Fruit fly (Drosophila melanogaster) whole organism, adult: ENCODE data around the gene Rbp9.

Experiments
- CG11617 ChIP-seq: fragments of 200-800 bp; sonication (Bioruptor generic); optimal IDR thresholded peaks from 2 replicates; lab custom pipeline; 2017; ENCODE audit warnings: mild to moderate bottlenecking, missing biosample characterization, missing genetic modification reagents, missing genetic modification characterization
- CG12768 ChIP-seq: fragments of 200-800 bp; sonication (Bioruptor generic); optimal IDR thresholded peaks from 2 replicates; lab custom pipeline; 2017; ENCODE audit warnings: missing biosample characterization, missing genetic modification characterization, mild to moderate bottlenecking, moderate library complexity, missing genetic modification reagents
- CG14711 ChIP-seq: fragments of 200-800 bp; sonication (Bioruptor generic); optimal IDR thresholded peaks from 2 replicates; lab custom pipeline; 2018; ENCODE audit warnings: missing biosample characterization, mild to moderate bottlenecking, missing genetic modification characterization, moderate library complexity
- CG1620 ChIP-seq: fragments of 200-800 bp; sonication (Bioruptor generic); optimal IDR thresholded peaks from 2 replicates; lab custom pipeline; 2016; ENCODE audit warnings: missing biosample characterization, missing genetic modification characterization
- CG33017 ChIP-seq: fragments of 200-800 bp; sonication (Bioruptor generic); optimal IDR thresholded peaks from 2 replicates; lab custom pipeline; 2018; ENCODE audit warnings: missing biosample characterization, mild to moderate bottlenecking, missing genetic modification characterization, moderate library complexity
- CG5204 ChIP-seq: fragments of 200-800 bp; sonication (Bioruptor generic); optimal IDR thresholded peaks from 2 replicates; lab custom pipeline; 2016; ENCODE audit warnings: missing biosample characterization, missing genetic modification characterization
- CG7045 ChIP-seq: fragments of 200-800 bp; sonication (Bioruptor generic); optimal IDR thresholded peaks from 2 replicates; lab custom pipeline; 2017; ENCODE audit warnings: missing biosample characterization, mild to moderate bottlenecking, missing genetic modification characterization
- CG7101 ChIP-seq: fragments of 200-800 bp; sonication (Bioruptor generic); optimal IDR thresholded peaks from 2 replicates; lab custom pipeline; 2018; ENCODE audit warnings: missing biosample characterization, mild to moderate bottlenecking, missing genetic modification characterization, moderate library complexity
- Clk ChIP-seq: fragments of 200-800 bp; sonication (Bioruptor generic); optimal IDR thresholded peaks from 2 replicates; lab custom pipeline; 2017; ENCODE audit warnings: missing biosample characterization, missing genetic modification characterization
- Crg-1 ChIP-seq: fragments of 200-800 bp; sonication (Bioruptor generic); optimal IDR thresholded peaks from 2 replicates; lab custom pipeline; 2016; ENCODE audit warnings: missing biosample characterization, missing genetic modification characterization
- Hr96 ChIP-seq: fragments of 200-800 bp; sonication (Bioruptor generic); optimal IDR thresholded peaks from 2 replicates; lab custom pipeline; 2016; ENCODE audit warnings: missing biosample characterization, missing genetic modification characterization
- Mnt ChIP-seq: fragments of 200-800 bp; sonication (Bioruptor generic); optimal IDR thresholded peaks from 2 replicates; lab custom pipeline; 2016; ENCODE audit warnings: missing biosample characterization, mild to moderate bottlenecking, missing genetic modification characterization
- bab1 ChIP-seq: fragments of 200-800 bp; sonication (Bioruptor generic); optimal IDR thresholded peaks from 3 replicates; lab custom pipeline; 2019; ENCODE audit warnings: missing biosample characterization, mild to moderate bottlenecking, missing genetic modification characterization, moderate library complexity
- cic ChIP-seq: fragments of 200-800 bp; sonication (Bioruptor generic); optimal IDR thresholded peaks from 2 replicates; lab custom pipeline; 2017; ENCODE audit warnings: missing biosample characterization, mild to moderate bottlenecking, missing genetic modification characterization, moderate library complexity
- cnc ChIP-seq, 2 experiments: fragments of >200 bp; optimal IDR thresholded peaks; 2 replicates each; lab custom pipeline; 2017
- kay ChIP-seq: fragments of 200-800 bp; sonication (Bioruptor generic); peaks from one replicate; lab custom pipeline; 2016; ENCODE audit warnings: missing biosample characterization, missing genetic modification characterization, borderline replicate concordance
- ovo ChIP-seq: fragments of 200-800 bp; sonication (Bioruptor generic); optimal IDR thresholded peaks from 2 replicates; lab custom pipeline; 2016; ENCODE audit warnings: missing biosample characterization, missing genetic modification characterization
- pad ChIP-seq: fragments of 200-800 bp; sonication (Bioruptor generic); optimal IDR thresholded peaks from 3 replicates; lab custom pipeline; 2017; ENCODE audit warnings: missing biosample characterization, missing genetic modification characterization, mild to moderate bottlenecking, moderate library complexity, missing genetic modification reagents
- tj ChIP-seq: fragments of 200-800 bp; sonication (Bioruptor generic); optimal IDR thresholded peaks from 3 replicates; lab custom pipeline; 2017; ENCODE audit warnings: missing biosample characterization, mild to moderate bottlenecking, missing genetic modification characterization, moderate library complexity
- toe ChIP-seq: fragments of 200-800 bp; sonication (Bioruptor generic); optimal IDR thresholded peaks from 2 replicates; lab custom pipeline; 2016; ENCODE audit warnings: missing biosample characterization, missing genetic modification characterization

Rbp9 gene

dm6 chr2L:2910957-2911356, 43.6 kb upstream of the Rbp9 start:
- no peak for TF ChIP-seq cic
- no peak for TF ChIP-seq toe (GFP tag; lab: Kevin White, UChicago)
- no peak for TF ChIP-seq CG7045 (GFP tag; lab: Kevin White, UChicago)
- TF ChIP-seq CG7101 (tag; lab: Kevin White, UChicago) = no peak
- no peak for TF ChIP-seq CG5204 (GFP tag; lab: Kevin White, UChicago)
- TF ChIP-seq CG33017 (tag; lab: Kevin White, UChicago) = no peak
- no peak for TF ChIP-seq Clk (GFP tag; lab: Kevin White, UChicago)
- no peak for TF ChIP-seq ovo (GFP tag; lab: Kevin White, UChicago)
- TF ChIP-seq CG11617 (GFP tag; lab: Kevin White, UChicago) = no peak
- no peak for TF ChIP-seq kay (GFP tag; lab: Kevin White, UChicago)
- TF ChIP-seq tj = no peak
- TF ChIP-seq CG14711 (tag; lab: Kevin White, UChicago) = no peak
- TF ChIP-seq Mnt = no peak
- TF ChIP-seq CG12768 (GFP tag; lab: Kevin White, UChicago) = no peak
- no peak for TF ChIP-seq cnc (optimal IDR thresholded peaks at IDR 0.05; lab: Kevin White, UChicago)
- TF ChIP-seq pad (GFP tag; lab: Kevin White, UChicago) = no peak
- no peak for TF ChIP-seq CG1620 (GFP tag; lab: Kevin White, UChicago)

- TF ChIP-seq tj (no peak), bab1 (no peak)
Observed at dm6 chr2L:2920641-2921040, 33.9 kb upstream of the Rbp9 start.

- TF ChIP-seq pad (GFP tag; lab: Kevin White, UChicago) = no peak
- TF ChIP-seq Hr96 (GFP tag; lab: Kevin White, UChicago) = peak; percentile 29
- TF ChIP-seq CG12768 (GFP tag; lab: Kevin White, UChicago) = peak; percentile 86
- peak; percentile 59 for TF ChIP-seq CG5204 (GFP tag; lab: Kevin White, UChicago)
- peak; percentile 74 for TF ChIP-seq CG33017 (tag; lab: Kevin White, UChicago)
- TF ChIP-seq Mnt = peak; percentile 70
- TF ChIP-seq toe (GFP tag; lab: Kevin White, UChicago) = peak; percentile 53
- TF ChIP-seq tj = peak; percentile 73
- TF ChIP-seq cic = peak; percentile 88
- peak; percentile 85 for TF ChIP-seq Crg-1 (GFP tag; lab: Kevin White, UChicago)
- no peak for TF ChIP-seq bab1
- peak; percentile 79 for TF ChIP-seq CG11617 (GFP tag; lab: Kevin White, UChicago)
- TF ChIP-seq CG7101 (tag; lab: Kevin White, UChicago) = peak; percentile 76
- peak; percentile 36 for TF ChIP-seq CG1620 (GFP tag; lab: Kevin White, UChicago)
- TF ChIP-seq ovo (GFP tag; lab: Kevin White, UChicago) = peak; percentile 75
- no peak for TF ChIP-seq cnc (optimal IDR thresholded peaks at IDR 0.05; lab: Kevin White, UChicago)
- peak; percentile 60 for TF ChIP-seq Clk (GFP tag; lab: Kevin White, UChicago)
- peak; percentile 60 for TF ChIP-seq CG7045 (GFP tag; lab: Kevin White, UChicago)
- peak; percentile 39 for TF ChIP-seq CG14711 (tag; lab: Kevin White, UChicago)
- TF ChIP-seq kay (GFP tag; lab: Kevin White, UChicago) = peak; percentile 99
Observed at dm6 chr2L:2924266-2924801, 30.2 kb upstream of the Rbp9 start.

DNA sequence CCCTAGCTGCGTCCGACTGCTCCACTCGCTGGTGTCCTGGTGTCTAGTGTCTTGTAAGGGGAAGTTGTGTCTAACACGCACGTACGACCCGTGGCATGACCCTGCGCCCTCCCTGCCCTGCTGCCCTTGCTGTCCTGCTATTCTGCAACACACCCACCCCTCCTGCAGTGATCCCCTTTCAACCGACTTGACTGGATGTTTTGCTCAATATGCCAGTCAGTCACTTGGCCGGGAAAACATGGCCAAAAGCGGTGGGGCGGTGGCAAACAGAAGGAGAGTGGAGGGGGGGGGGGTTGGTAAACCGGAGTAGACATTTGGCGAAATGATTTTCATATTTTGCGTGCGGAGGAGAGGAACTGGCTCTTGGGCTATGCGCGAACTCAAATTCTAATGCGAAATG, 23.9 kb upstream of the Rbp9 start:
- TF ChIP-seq kay (GFP tag; lab: Kevin White, UChicago) (no peak), pad (GFP tag; lab: Kevin White, UChicago) (no peak), CG33017 (tag; lab: Kevin White, UChicago) (no peak), cnc (optimal IDR thresholded peaks at IDR 0.05; lab: Kevin White, UChicago) (no peak), CG11617 (GFP tag; lab: Kevin White, UChicago) (no peak), toe (GFP tag; lab: Kevin White, UChicago) (no peak), Crg-1 (GFP tag; lab: Kevin White, UChicago) (no peak), bab1 (no peak), cic (no peak), CG7101 (tag; lab: Kevin White, UChicago) (no peak), CG1620 (GFP tag; lab: Kevin White, UChicago) (no peak), Hr96 (GFP tag; lab: Kevin White, UChicago) (no peak), CG7045 (GFP tag; lab: Kevin White, UChicago) (no peak), CG5204 (GFP tag; lab: Kevin White, UChicago) (no peak), CG12768 (GFP tag; lab: Kevin White, UChicago) (no peak), CG14711 (tag; lab: Kevin White, UChicago) (no peak), Mnt (no peak), Clk (GFP tag; lab: Kevin White, UChicago) (no peak)

DNA sequence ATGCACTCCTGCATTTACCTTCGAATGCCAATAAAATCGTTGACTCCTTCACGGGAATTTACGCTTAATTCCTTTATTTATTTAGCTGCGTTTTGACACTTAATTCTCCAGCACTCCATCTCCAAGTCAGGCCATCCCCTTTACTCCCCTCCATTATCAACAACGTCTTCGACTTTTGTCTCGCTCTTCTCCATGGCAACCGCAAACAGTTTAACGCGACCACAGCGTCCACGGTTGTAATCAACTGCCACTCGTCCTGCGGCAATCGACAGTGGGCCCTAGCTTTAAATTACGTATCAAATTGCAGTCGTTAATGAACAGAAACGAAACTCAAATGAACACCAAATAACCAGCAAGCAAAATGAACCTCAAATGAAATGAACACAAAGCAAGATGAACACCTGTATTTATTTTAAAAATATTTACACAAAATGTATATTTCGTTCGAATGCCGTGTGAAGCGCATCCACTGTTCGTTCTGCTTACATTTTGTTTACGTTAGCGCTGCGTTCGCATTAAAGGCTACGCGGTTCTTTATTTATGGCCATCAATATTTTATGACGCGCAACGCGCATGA, 22.9 kb upstream of the Rbp9 start:
- TF ChIP-seq tj = peak; percentile 17
- no peak for TF ChIP-seq kay (GFP tag; lab: Kevin White, UChicago)
- TF ChIP-seq CG14711 (tag; lab: Kevin White, UChicago) = no peak

dm6 chr2L:2935704-2936103, 18.9 kb upstream of the Rbp9 start:
- peak; percentile 21 for TF ChIP-seq cic
- TF ChIP-seq Mnt = peak; percentile 36
- peak; percentile 6 for TF ChIP-seq CG12768 (GFP tag; lab: Kevin White, UChicago)
- TF ChIP-seq tj = no peak
